Fruit fly (Drosophila melanogaster): ENCODE data around the gene CG3402.
A peak's percentile ranks its signal among the peaks of the same experiment; 100 is the strongest.

The CG3402 gene

DNA sequence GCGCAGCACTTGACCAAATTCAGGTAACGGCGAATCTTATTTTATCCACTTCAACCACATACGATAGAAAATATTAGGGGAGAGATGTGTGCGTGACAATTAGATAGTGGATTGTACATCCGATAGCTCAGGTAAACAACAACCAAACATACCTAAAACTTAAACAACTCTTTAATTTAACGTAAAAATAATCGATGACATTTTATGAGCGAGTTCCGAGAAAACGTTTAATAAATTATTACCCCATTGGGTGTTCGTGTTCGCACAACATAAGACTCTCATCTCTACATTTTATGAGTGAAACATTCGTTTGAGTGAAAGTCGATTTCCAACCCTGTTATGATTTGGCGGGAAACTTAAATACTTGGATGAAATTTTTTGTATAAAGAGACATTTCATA lies 27.6 kb upstream of the CG3402 start, which contains the start of gene CG17129 (continued):
- TF ChIP-seq CG4282 (GFP tag; optimal IDR thresholded peaks at IDR 0.05) (no peak), bbx (GFP tag; IDR thresholded peaks at IDR 0.05; ENCODE audit: partially characterized antibody) (peak; percentile 90), sens-2 (GFP tag; IDR thresholded peaks at IDR 0.05) (no peak), cato (GFP tag; optimal IDR thresholded peaks at IDR 0.05; ENCODE audit: borderline replicate concordance) (peak; percentile 28), gfzf (GFP tag; optimal IDR thresholded peaks at IDR 0.05) (peak; percentile 25), so (GFP tag; IDR thresholded peaks at IDR 0.05) (peak; percentile 54; the same call in 1 of the 3 replicates), CG9817 (tag; optimal IDR thresholded peaks at IDR 0.05) (peak; percentile 68), seq (GFP tag; IDR thresholded peaks at IDR 0.05) (peak; percentile 71), Kr (GFP tag; optimal IDR thresholded peaks at IDR 0.05) (peak; percentile 28), HLH3B (GFP tag; IDR thresholded peaks at IDR 0.05) (peak; percentile 74), CG10431 (GFP tag; optimal IDR thresholded peaks at IDR 0.05) (no peak), CG17385 (GFP tag; optimal IDR thresholded peaks at IDR 0.05) (peak; percentile 58), pan (optimal IDR thresholded peaks at IDR 0.05) (no peak), pan (GFP tag; optimal IDR thresholded peaks at IDR 0.05 in 1 of 2, IDR thresholded peaks at IDR 0.05 in 1 of 2) (peak in 1 of 2 experiments; percentile 70), fd64A (GFP tag; optimal IDR thresholded peaks at IDR 0.05) (no peak), psq (GFP tag; optimal IDR thresholded peaks at IDR 0.05) (peak; percentile 3), Dref (GFP tag; IDR thresholded peaks at IDR 0.05) (peak; percentile 48), CG8290 (GFP tag; optimal IDR thresholded peaks at IDR 0.05) (peak; percentile 51), CG8290 (tag; optimal IDR thresholded peaks at IDR 0.05) (no peak), gsb (GFP tag; IDR thresholded peaks at IDR 0.05) (no peak), fd96Cb (tag; optimal IDR thresholded peaks at IDR 0.05) (peak; percentile 70), Hand (GFP tag; optimal IDR thresholded peaks at IDR 0.05) (no peak), CG10321 (GFP tag; IDR thresholded peaks at IDR 0.05) (no peak), CG12104 (GFP tag; optimal IDR thresholded peaks at IDR 0.05) (peak; percentile 70), CG15269 (tag; optimal IDR thresholded peaks at IDR 0.05) (peak; percentile 62), Trl (optimal IDR thresholded peaks at IDR 0.05) (no peak), Trl (GFP tag; optimal IDR thresholded peaks at IDR 0.05) (peak; percentile 84), CG4404 (GFP tag; IDR thresholded peaks at IDR 0.05) (peak; percentile 75), unc-4 (GFP tag; IDR thresholded peaks at IDR 0.05; ENCODE audit: partially characterized antibody) (peak; percentile 95), CG7839 (tag; optimal IDR thresholded peaks at IDR 0.05) (peak; percentile 65), CG17186 (GFP tag; optimal IDR thresholded peaks at IDR 0.05) (peak; percentile 66), BtbVII (GFP tag; optimal IDR thresholded peaks at IDR 0.05) (peak; percentile 32), Xbp1 (GFP tag; optimal IDR thresholded peaks at IDR 0.05) (peak; percentile 83), CG31388 (GFP tag; optimal IDR thresholded peaks at IDR 0.05) (no peak), CG6791 (GFP tag; IDR thresholded peaks at IDR 0.05; ENCODE audit: partially characterized antibody) (peak; percentile 90), Lhr (GFP tag; optimal IDR thresholded peaks at IDR 0.05) (peak; percentile 17), cad (GFP tag; optimal IDR thresholded peaks at IDR 0.05) (no peak), CG1832 (GFP tag; optimal IDR thresholded peaks at IDR 0.05) (no peak), CoRest (tag; optimal IDR thresholded peaks at IDR 0.05) (peak; percentile 79), NK7.1 (GFP tag; optimal IDR thresholded peaks at IDR 0.05) (peak; percentile 60), HLH54F (GFP tag; optimal IDR thresholded peaks at IDR 0.05) (peak; percentile 76), gcm2 (GFP tag; optimal IDR thresholded peaks at IDR 0.05) (peak; percentile 43), HmgD (GFP tag; optimal IDR thresholded peaks at IDR 0.05) (peak; percentile 6), E2f1 (GFP tag; IDR thresholded peaks at IDR 0.05) (peak; percentile 77), danr (GFP tag; IDR thresholded peaks at IDR 0.05) (no peak), row (GFP tag; IDR thresholded peaks at IDR 0.05) (peak; percentile 94), HLHmδ (GFP tag; optimal IDR thresholded peaks at IDR 0.05) (no peak), CG10366 (GFP tag; IDR thresholded peaks at IDR 0.05) (peak; percentile 67), CG4854 (GFP tag; optimal IDR thresholded peaks at IDR 0.05) (peak; percentile 74), Meics (GFP tag; optimal IDR thresholded peaks at IDR 0.05) (peak; percentile 61), CG14965 (GFP tag; optimal IDR thresholded peaks at IDR 0.05; ENCODE audit: borderline replicate concordance) (no peak), stwl (tag; optimal IDR thresholded peaks at IDR 0.05) (peak; percentile 68)

Measured in whole organism, embryonic.